Fruit fly (Drosophila melanogaster): ENCODE results near the gene CG6845.

CG6845 gene

dm6 chr3L:109936-110335 lies 36.3 kb upstream of the CG6845 start (continued):
- TF ChIP-seq Oaz (GFP tag; IDR thresholded peaks at IDR 0.05) (no peak), CG33557 (GFP tag; optimal IDR thresholded peaks at IDR 0.05) (peak; percentile 27), CG11504 (tag; optimal IDR thresholded peaks at IDR 0.05) (peak; percentile 66), Nf-YB (GFP tag; optimal IDR thresholded peaks at IDR 0.05) (no peak), NC2α (GFP tag; optimal IDR thresholded peaks at IDR 0.05) (no peak), ssp (GFP tag; IDR thresholded peaks at IDR 0.05) (peak; percentile 27; the same call in 1 of the 2 replicates), lmd (GFP tag; IDR thresholded peaks at IDR 0.05) (no peak), usp (GFP tag; optimal IDR thresholded peaks at IDR 0.05) (no peak), gt (GFP tag; IDR thresholded peaks at IDR 0.05) (no peak), MTF-1 (GFP tag; optimal IDR thresholded peaks at IDR 0.05; ENCODE audit: borderline replicate concordance) (no peak), CG8478 (optimal IDR thresholded peaks at IDR 0.05) (no peak), NK7.1 (GFP tag; optimal IDR thresholded peaks at IDR 0.05) (no peak), CG16779 (GFP tag; IDR thresholded peaks at IDR 0.05) (no peak), peb (GFP tag; IDR thresholded peaks at IDR 0.05) (no peak), CG10147 (GFP tag; optimal IDR thresholded peaks at IDR 0.05) (no peak), CG12299 (tag; optimal IDR thresholded peaks at IDR 0.05) (no peak), CG10979 (tag; optimal IDR thresholded peaks at IDR 0.05) (peak; percentile 47), Myb (GFP tag; optimal IDR thresholded peaks at IDR 0.05) (no peak), Abd-B (GFP tag; optimal IDR thresholded peaks at IDR 0.05) (no peak), CG7963 (GFP tag; IDR thresholded peaks at IDR 0.05; ENCODE audit: partially characterized antibody) (no peak), schlank (tag; optimal IDR thresholded peaks at IDR 0.05) (no peak), Aef1 (GFP tag; IDR thresholded peaks at IDR 0.05) (no peak), repo (GFP tag; optimal IDR thresholded peaks at IDR 0.05) (no peak), Lhr (GFP tag; optimal IDR thresholded peaks at IDR 0.05) (no peak), CG11695 (GFP tag; IDR thresholded peaks at IDR 0.05) (no peak), PHDP (tag; optimal IDR thresholded peaks at IDR 0.05) (peak; percentile 59), odd (GFP tag; optimal IDR thresholded peaks at IDR 0.05) (no peak), CG8924 (tag; optimal IDR thresholded peaks at IDR 0.05) (peak; percentile 49), CG15696 (tag; optimal IDR thresholded peaks at IDR 0.05) (no peak), sens (GFP tag) (peak; percentile 71), CG30403 (GFP tag; optimal IDR thresholded peaks at IDR 0.05) (peak; percentile 3), Usf (GFP tag; optimal IDR thresholded peaks at IDR 0.05) (no peak), Hmr (GFP tag; optimal IDR thresholded peaks at IDR 0.05) (peak; percentile 13), hbn (GFP tag; IDR thresholded peaks at IDR 0.05; ENCODE audit: partially characterized antibody) (no peak), nerfin-1 (tag; optimal IDR thresholded peaks at IDR 0.05) (no peak), CG10431 (GFP tag; optimal IDR thresholded peaks at IDR 0.05) (no peak), CG9876 (GFP tag; optimal IDR thresholded peaks at IDR 0.05) (no peak), caup (GFP tag; optimal IDR thresholded peaks at IDR 0.05; ENCODE audit: severe bottlenecking) (no peak), jigr1 (GFP tag; IDR thresholded peaks at IDR 0.05) (no peak), CkIIα-i1 (GFP tag; IDR thresholded peaks at IDR 0.05) (no peak), CG8944 (GFP tag; optimal IDR thresholded peaks at IDR 0.05) (no peak), CG11456 (GFP tag; IDR thresholded peaks at IDR 0.05) (no peak), CG4820 (GFP tag; optimal IDR thresholded peaks at IDR 0.05) (peak; percentile 9), kni (GFP tag; optimal IDR thresholded peaks at IDR 0.05) (no peak), CG4404 (GFP tag; IDR thresholded peaks at IDR 0.05) (no peak), CG2199 (GFP tag; IDR thresholded peaks at IDR 0.05) (no peak), Ets65A (GFP tag) (no peak), exex (tag; optimal IDR thresholded peaks at IDR 0.05) (no peak), sob (GFP tag; IDR thresholded peaks at IDR 0.05) (no peak), cad (GFP tag; optimal IDR thresholded peaks at IDR 0.05) (no peak), gcm (GFP tag; optimal IDR thresholded peaks at IDR 0.05) (peak; percentile 30), tll (GFP tag; optimal IDR thresholded peaks at IDR 0.05) (no peak)

All from whole organism, embryonic.